Worm (Caenorhabditis elegans) whole organism, early embryonic: ENCODE data around the gene nhr-27.

Experiments used
- ama-1 ChIP-seq: fragments of 150-350 bp; optimal IDR thresholded peaks from 2 replicates; lab custom pipeline; 2014
- ets-7 ChIP-seq: sonication (generic microtip); optimal IDR thresholded peaks from 2 replicates; lab custom pipeline; 2016; ENCODE audit warnings: missing genotype, missing genetic modification characterization, missing compliant biosample characterization
- hmbx-1 ChIP-seq: sonication (generic microtip); optimal IDR thresholded peaks from 2 replicates; lab custom pipeline; 2016; ENCODE audit warnings: mild to moderate bottlenecking, missing genetic modification characterization, missing compliant biosample characterization
- scrt-1 ChIP-seq: fragments of 200-800 bp; sonication (Bioruptor generic); IDR thresholded peaks from 2 replicates; pipeline ENCODE4 v1.3.6; 2022; ENCODE audit warnings: missing genetic modification characterization, missing compliant biosample characterization
- sea-1 ChIP-seq: fragments of 200-800 bp; sonication (Bioruptor generic); conservative IDR thresholded peaks from 2 replicates; pipeline ENCODE4 v1.3.6; 2022; ENCODE audit warnings: missing genetic modification characterization, missing compliant biosample characterization
- tbx-11 ChIP-seq: fragments of 200-800 bp; sonication (Bioruptor generic); IDR thresholded peaks from 2 replicates; pipeline ENCODE4 v1.3.6; 2022; ENCODE audit warnings: missing genetic modification characterization, missing compliant biosample characterization

- no peak for TF ChIP-seq ets-7 (tag; lab: Kevin White, UChicago)
- TF ChIP-seq hmbx-1 (tag; lab: Kevin White, UChicago), result no peak
- no peak for TF ChIP-seq ama-1
- no peak for TF ChIP-seq tbx-11 (GFP tag; lab: Robert Waterston, UW)
- TF ChIP-seq sea-1, result no peak
- no peak for TF ChIP-seq scrt-1
These were observed 106.2 kb downstream of the nhr-27 start, which contains the start of gene nhr-214 for ce11 chrX:12701963-12702362.
